Worm (Caenorhabditis elegans) whole organism, L3 larva: ENCODE data around the gene R193.1.

Experiments
- fkh-10 ChIP-seq: sonication (generic microtip); optimal IDR thresholded peaks from 2 replicates; lab custom pipeline; 2017; ENCODE audit warnings: missing biosample characterization, missing genetic modification reagents, missing genetic modification characterization
- hmg-11 ChIP-seq: sonication (generic microtip); optimal IDR thresholded peaks from 2 replicates; lab custom pipeline; 2016; ENCODE audit warnings: missing genetic modification characterization, missing compliant biosample characterization
- lsy-12 ChIP-seq: sonication (generic microtip); optimal IDR thresholded peaks from 2 replicates; lab custom pipeline; 2016; ENCODE audit warnings: mild to moderate bottlenecking, missing genetic modification characterization, missing compliant biosample characterization
- nfya-1 ChIP-seq: sonication (generic microtip); optimal IDR thresholded peaks from 2 replicates; lab custom pipeline; 2017; ENCODE audit warnings: missing genetic modification characterization, mild to moderate bottlenecking, missing compliant biosample characterization, antibody characterized with exemption, moderate library complexity; ENCODE audit not compliant: insufficient read depth
- nhr-11 ChIP-seq: fragments of 150-350 bp; optimal IDR thresholded peaks from 2 replicates; lab custom pipeline; 2014; ENCODE audit warnings: missing biosample characterization, missing genetic modification characterization
- nhr-23 ChIP-seq: fragments of 150-350 bp; optimal IDR thresholded peaks from 2 replicates; lab custom pipeline; 2014; ENCODE audit warnings: missing biosample characterization, missing genetic modification reagents, missing genetic modification characterization
- nhr-237 ChIP-seq: fragments of 150-350 bp; optimal IDR thresholded peaks from 2 replicates; lab custom pipeline; 2014; ENCODE audit warnings: missing biosample characterization, missing genetic modification characterization
- nhr-25 ChIP-seq: sonication (generic microtip); optimal IDR thresholded peaks from 2 replicates; lab custom pipeline; 2017; ENCODE audit warnings: missing biosample characterization, missing genetic modification characterization
- nhr-43 ChIP-seq: sonication (generic microtip); optimal IDR thresholded peaks from 2 replicates; lab custom pipeline; 2016; ENCODE audit warnings: mild to moderate bottlenecking, missing genetic modification characterization, missing compliant biosample characterization; ENCODE audit not compliant: poor library complexity, severe bottlenecking
- skn-1 ChIP-seq: fragments of 150-350 bp; optimal IDR thresholded peaks from 2 replicates; lab custom pipeline; 2014; ENCODE audit warnings: missing biosample characterization, missing genetic modification characterization
- tbx-2 ChIP-seq: sonication (generic microtip); optimal IDR thresholded peaks from 2 replicates; lab custom pipeline; 2016; ENCODE audit warnings: mild to moderate bottlenecking, missing genetic modification characterization, missing compliant biosample characterization
- zag-1 ChIP-seq: fragments of 150-350 bp; optimal IDR thresholded peaks from 2 replicates; lab custom pipeline; 2014; ENCODE audit warnings: missing biosample characterization, missing genetic modification characterization

ce11 chrX:1122198-1122597, 32.5 kb upstream of the R193.1 start:
- TF ChIP-seq lsy-12 (tag; lab: Kevin White, UChicago) (no peak), nhr-11 (tag; lab: Kevin White, UChicago) (no peak), nhr-237 (tag; lab: Kevin White, UChicago) (no peak), nhr-23 (no peak), hmg-11 (tag; lab: Kevin White, UChicago) (no peak), tbx-2 (tag; lab: Kevin White, UChicago) (no peak), nhr-25 (tag; lab: Kevin White, UChicago) (peak; percentile 14), nfya-1 (tag; lab: Kevin White, UChicago) (peak; percentile 61), zag-1 (no peak), nhr-43 (tag; lab: Kevin White, UChicago) (no peak), skn-1 (tag; lab: Kevin White, UChicago) (no peak), fkh-10 (no peak)
